Fruit fly (Drosophila melanogaster) whole organism, wandering third instar larva: ENCODE results near the gene CG4789.

Experiments
- Abd-B ChIP-seq: fragments of >200 bp; optimal IDR thresholded peaks from 2 replicates; lab custom pipeline; 2017; ENCODE audit warnings: missing biosample characterization, missing genetic modification characterization
- HLH106 ChIP-seq: fragments of 200-800 bp; optimal IDR thresholded peaks from 3 replicates; lab custom pipeline; 2019; ENCODE audit warnings: missing biosample characterization, mild to moderate bottlenecking, missing genetic modification characterization, moderate library complexity
- Hr83 ChIP-seq: fragments of 200-300 bp; sonication (Bioruptor generic); optimal IDR thresholded peaks from 2 replicates; lab custom pipeline; 2016; ENCODE audit warnings: missing biosample characterization, mild to moderate bottlenecking, missing genetic modification characterization, moderate library complexity; ENCODE audit not compliant: poor library complexity, severe bottlenecking
- Myc ChIP-seq: fragments of >200 bp; optimal IDR thresholded peaks from 2 replicates; lab custom pipeline; 2017
- OdsH ChIP-seq: fragments of 200-800 bp; sonication (Bioruptor generic); optimal IDR thresholded peaks from 2 replicates; lab custom pipeline; 2016; ENCODE audit warnings: missing biosample characterization, mild to moderate bottlenecking, missing genetic modification characterization
- dl ChIP-seq, 2 experiments: fragments of 175-275, 200-275 bp in 1 of 2; fragments of 200-275 bp in 1 of 2; sonication (Bioruptor generic); optimal IDR thresholded peaks; lab custom pipeline; 2018; ENCODE audit warnings: mild to moderate bottlenecking in 2 of 2, missing biosample characterization in 2 of 2, missing genetic modification characterization in 2 of 2, moderate library complexity in 2 of 2; ENCODE audit not compliant: partially characterized antibody in 2 of 2, insufficient read depth in 1 of 2
- foxo ChIP-seq, 2 experiments: fragments of 200-800 bp; sonication (Bioruptor generic); optimal IDR thresholded peaks; 2 replicates in 1 of 2; 3 replicates in 1 of 2; lab custom pipeline; 2016 to 2017; ENCODE audit warnings: missing biosample characterization in 2 of 2, missing genetic modification characterization in 2 of 2
- fru ChIP-seq: fragments of 200-800 bp; sonication (Bioruptor generic); optimal IDR thresholded peaks from 3 replicates; lab custom pipeline; 2016; ENCODE audit warnings: missing biosample characterization, mild to moderate bottlenecking, missing genetic modification characterization
- h ChIP-seq: fragments of 200-800 bp; sonication (Bioruptor generic); optimal IDR thresholded peaks from 3 replicates; lab custom pipeline; 2016; ENCODE audit warnings: missing biosample characterization, mild to moderate bottlenecking, missing genetic modification characterization
- psq ChIP-seq: fragments of 200-800 bp; sonication (Bioruptor generic); optimal IDR thresholded peaks from 3 replicates; lab custom pipeline; 2017; ENCODE audit warnings: missing biosample characterization, mild to moderate bottlenecking, missing genetic modification characterization, moderate library complexity
- usp ChIP-seq: fragments of >200 bp; optimal IDR thresholded peaks from 2 replicates; lab custom pipeline; 2017; ENCODE audit warnings: missing biosample characterization, missing genetic modification characterization
- woc ChIP-seq: sonication (Bioruptor generic); optimal IDR thresholded peaks from 2 replicates; lab custom pipeline; 2016; ENCODE audit warnings: missing biosample characterization, mild to moderate bottlenecking, missing genetic modification characterization

DNA sequence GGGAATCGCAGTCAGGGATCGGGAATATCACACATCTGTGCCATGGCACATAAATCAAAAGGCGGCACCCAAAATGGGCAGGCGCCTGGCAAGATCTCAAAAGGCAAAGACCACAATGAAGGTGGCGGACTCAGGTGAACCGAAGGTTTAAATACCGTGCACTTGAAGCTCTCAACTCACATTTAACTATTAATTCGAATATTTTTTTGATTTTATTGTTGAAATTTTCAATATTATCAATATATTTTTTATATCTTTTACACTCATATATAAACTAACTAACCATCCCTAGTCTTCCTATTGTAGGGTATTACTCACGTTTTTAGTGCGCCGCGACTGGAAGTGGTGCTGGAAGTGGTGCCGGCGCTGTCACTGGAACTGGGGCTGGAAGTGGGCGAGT lies 48.2 kb downstream of the CG4789 start:
- TF ChIP-seq HLH106 (tag; lab: Kevin White, UChicago) (no peak), h (GFP tag; lab: Kevin White, UChicago) (no peak), Abd-B (GFP tag; lab: Kevin White, UChicago) (no peak), Hr83 (GFP tag; lab: Kevin White, UChicago) (no peak), OdsH (no peak), woc (GFP tag; lab: Kevin White, UChicago) (no peak), foxo (GFP tag; optimal IDR thresholded peaks at IDR 0.05; lab: Kevin White, UChicago) (no peak), dl (GFP tag; optimal IDR thresholded peaks at IDR 0.05; lab: Kevin White, UChicago; ENCODE audit: insufficient read depth in 1 of 2, partially characterized antibody in 2 of 2) (no peak), fru (GFP tag; lab: Kevin White, UChicago) (no peak), Myc (lab: Kevin White, UChicago) (no peak), usp (no peak), psq (GFP tag; lab: Kevin White, UChicago) (no peak)
